Worm (Caenorhabditis elegans) whole organism, late embryonic: Measurements from ENCODE around the gene srz-37.

Experiments
- ceh-18 ChIP-seq: sonication (generic microtip); optimal IDR thresholded peaks from 2 replicates; lab custom pipeline; 2016; ENCODE audit warnings: missing genetic modification characterization, missing compliant biosample characterization
- ceh-24 ChIP-seq: sonication (generic microtip); optimal IDR thresholded peaks from 2 replicates; lab custom pipeline; 2016; ENCODE audit warnings: mild to moderate bottlenecking, missing genetic modification characterization, missing compliant biosample characterization
- fkh-10 ChIP-seq: fragments of 150-350 bp; optimal IDR thresholded peaks from 2 replicates; lab custom pipeline; 2014; ENCODE audit warnings: missing biosample characterization, missing genetic modification reagents, missing genetic modification characterization
- nhr-11 ChIP-seq: fragments of 150-350 bp; optimal IDR thresholded peaks from 2 replicates; lab custom pipeline; 2014; ENCODE audit warnings: missing biosample characterization, missing genetic modification characterization

ce11 chrIV:3526831-3527404 lies 45.3 kb upstream of the srz-37 start, which contains the start of gene M57.2:
- TF ChIP-seq ceh-18 (tag; lab: Kevin White, UChicago) (no peak), nhr-11 (tag; lab: Kevin White, UChicago) (no peak), ceh-24 (tag; lab: Kevin White, UChicago) (no peak), fkh-10 (no peak)
